Fruit fly (Drosophila melanogaster): ENCODE data around the gene mrn.

DNA sequence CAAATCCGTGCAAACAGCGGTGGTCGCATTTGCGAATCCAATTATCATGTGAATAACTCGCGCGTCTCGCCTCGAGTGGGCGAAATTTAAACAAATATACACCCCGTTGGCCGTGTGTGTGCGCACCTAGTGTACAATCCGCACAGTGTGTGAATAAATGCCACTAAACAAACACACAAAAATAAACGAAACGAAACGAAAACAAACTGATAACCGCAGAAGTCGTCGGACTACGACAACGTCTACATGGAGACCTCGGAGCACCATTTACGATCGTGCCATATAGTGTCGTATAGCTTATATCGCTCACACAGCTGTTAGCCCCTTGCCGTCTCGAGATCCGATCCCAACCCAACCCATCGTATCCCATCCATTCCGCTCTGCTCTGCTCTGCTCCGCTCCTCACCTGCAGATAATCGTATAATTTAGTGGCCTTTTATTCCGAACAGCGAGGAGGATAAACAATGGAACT is 13.8 kb downstream of the mrn start:
- no peak for TF ChIP-seq psq (optimal IDR thresholded peaks at IDR 0.05)
- no peak for TF ChIP-seq usp (GFP tag; optimal IDR thresholded peaks at IDR 0.05)

All from whole organism.